Worm (Caenorhabditis elegans): ENCODE results near the gene nhr-102.

The nhr-102 gene

ce11 chrV:15913714-15914113 lies 37.5 kb upstream of the nhr-102 start, which contains the start of gene F35E8.7:
Gene F35E8.7 (plus strand): TSS chrV:15914014.
- TF ChIP-seq eor-1 (tag; optimal IDR thresholded peaks at IDR 0.05): no peak
- TF ChIP-seq lin-15B (tag; optimal IDR thresholded peaks at IDR 0.05): no peak
- no peak for TF ChIP-seq daf-12 (tag; optimal IDR thresholded peaks at IDR 0.05)
- TF ChIP-seq nhr-67 (tag; optimal IDR thresholded peaks at IDR 0.05): no peak
- TF ChIP-seq fkh-10 (GFP tag; optimal IDR thresholded peaks at IDR 0.05): no peak
- no peak for TF ChIP-seq mml-1 (tag; optimal IDR thresholded peaks at IDR 0.05)
- TF ChIP-seq jun-1 (tag; optimal IDR thresholded peaks at IDR 0.05): no peak
- TF ChIP-seq nhr-43 (tag; optimal IDR thresholded peaks at IDR 0.05; ENCODE audit: poor library complexity, severe bottlenecking): no peak
- TF ChIP-seq lsy-12 (tag; optimal IDR thresholded peaks at IDR 0.05): no peak
- no peak for TF ChIP-seq nhr-77 (tag; optimal IDR thresholded peaks at IDR 0.05)
- TF ChIP-seq nhr-237 (tag; optimal IDR thresholded peaks at IDR 0.05): no peak
- no peak for TF ChIP-seq egl-5 (tag; optimal IDR thresholded peaks at IDR 0.05)
- no peak for TF ChIP-seq pha-4 (tag; optimal IDR thresholded peaks at IDR 0.05)
- no peak for TF ChIP-seq ceh-9 (tag; optimal IDR thresholded peaks at IDR 0.05)
- no peak for TF ChIP-seq nhr-25 (tag; optimal IDR thresholded peaks at IDR 0.05)
- TF ChIP-seq mdl-1 (tag; optimal IDR thresholded peaks at IDR 0.05): no peak
- no peak for TF ChIP-seq hmg-11 (tag; optimal IDR thresholded peaks at IDR 0.05)

ce11 chrV:15912677-15913076 lies 36.5 kb upstream of the nhr-102 start:
- TF ChIP-seq nhr-237 (tag; optimal IDR thresholded peaks at IDR 0.05): no peak
- TF ChIP-seq nhr-43 (tag; optimal IDR thresholded peaks at IDR 0.05; ENCODE audit: poor library complexity, severe bottlenecking): no peak
- no peak for TF ChIP-seq ztf-11 (tag; optimal IDR thresholded peaks at IDR 0.05)
- no peak for TF ChIP-seq nhr-76 (tag; optimal IDR thresholded peaks at IDR 0.05)
- no peak for TF ChIP-seq nhr-67 (tag; optimal IDR thresholded peaks at IDR 0.05)
- TF ChIP-seq nhr-25 (tag; optimal IDR thresholded peaks at IDR 0.05): no peak
- TF ChIP-seq unc-62 (GFP tag; optimal IDR thresholded peaks at IDR 0.05): no peak
- TF ChIP-seq fos-1 (tag; optimal IDR thresholded peaks at IDR 0.05): no peak
- no peak for TF ChIP-seq ceh-82 (tag; optimal IDR thresholded peaks at IDR 0.05)
- no peak for TF ChIP-seq mml-1 (tag; optimal IDR thresholded peaks at IDR 0.05)
- TF ChIP-seq daf-12 (tag; optimal IDR thresholded peaks at IDR 0.05): no peak
- no peak for TF ChIP-seq elt-3 (tag; optimal IDR thresholded peaks at IDR 0.05)
- TF ChIP-seq nhr-23 (tag; optimal IDR thresholded peaks at IDR 0.05): no peak
- no peak for TF ChIP-seq lin-15B (tag; optimal IDR thresholded peaks at IDR 0.05)
- TF ChIP-seq fkh-2 (tag; optimal IDR thresholded peaks at IDR 0.05): no peak
- no peak for TF ChIP-seq mdl-1 (tag; optimal IDR thresholded peaks at IDR 0.05)
- no peak for TF ChIP-seq lsy-12 (tag; optimal IDR thresholded peaks at IDR 0.05)

ce11 chrV:15911848-15912247 lies 35.6 kb upstream of the nhr-102 start, which contains the start of gene F35E8.6:
Gene F35E8.6 (plus strand): TSS chrV:15912148.
- TF ChIP-seq ZK546.5 (tag; optimal IDR thresholded peaks at IDR 0.05) (no peak), mml-1 (tag; optimal IDR thresholded peaks at IDR 0.05) (no peak)

ce11 chrV:15905530-15905929 lies 29.3 kb upstream of the nhr-102 start, which contains the start of the genes F35E8.1 and F35E8.2:
Gene F35E8.1 (minus strand): TSS chrV:15905630.
Gene F35E8.2 (plus strand): TSS chrV:15905661.
- peak; percentile 27 for TF ChIP-seq elt-2 (tag; optimal IDR thresholded peaks at IDR 0.05)

ce11 chrV:15900564-15900963 lies 24.4 kb upstream of the nhr-102 start:
- no peak for TF ChIP-seq ZK546.5 (tag; optimal IDR thresholded peaks at IDR 0.05)
- TF ChIP-seq ama-1 (optimal IDR thresholded peaks at IDR 0.05): no peak
- no peak for TF ChIP-seq lsy-12 (tag; optimal IDR thresholded peaks at IDR 0.05)
- TF ChIP-seq fkh-10 (GFP tag; optimal IDR thresholded peaks at IDR 0.05): no peak
- no peak for TF ChIP-seq nhr-67 (tag; optimal IDR thresholded peaks at IDR 0.05)
- no peak for TF ChIP-seq mml-1 (tag; optimal IDR thresholded peaks at IDR 0.05)
- TF ChIP-seq ceh-16 (tag; optimal IDR thresholded peaks at IDR 0.05): no peak
- no peak for TF ChIP-seq R02D3.7 (tag; optimal IDR thresholded peaks at IDR 0.05)
- TF ChIP-seq tbx-2 (tag; optimal IDR thresholded peaks at IDR 0.05): no peak
- no peak for TF ChIP-seq nhr-43 (tag; optimal IDR thresholded peaks at IDR 0.05; ENCODE audit: poor library complexity, severe bottlenecking)
- no peak for TF ChIP-seq fkh-2 (tag; optimal IDR thresholded peaks at IDR 0.05)
- TF ChIP-seq nhr-237 (tag; optimal IDR thresholded peaks at IDR 0.05): no peak

- TF ChIP-seq nhr-237 (tag; optimal IDR thresholded peaks at IDR 0.05): no peak
- no peak for TF ChIP-seq nhr-76 (tag; optimal IDR thresholded peaks at IDR 0.05)
- TF ChIP-seq pha-4 (tag; optimal IDR thresholded peaks at IDR 0.05): no peak
- TF ChIP-seq fkh-2 (tag; optimal IDR thresholded peaks at IDR 0.05): no peak
- TF ChIP-seq nhr-77 (tag; optimal IDR thresholded peaks at IDR 0.05): no peak
- no peak for TF ChIP-seq ceh-82 (tag; optimal IDR thresholded peaks at IDR 0.05)
- TF ChIP-seq ama-1 (optimal IDR thresholded peaks at IDR 0.05): no peak
- TF ChIP-seq R02D3.7 (tag; optimal IDR thresholded peaks at IDR 0.05): no peak
- TF ChIP-seq jun-1 (tag; optimal IDR thresholded peaks at IDR 0.05): no peak
- TF ChIP-seq lin-15B (tag; optimal IDR thresholded peaks at IDR 0.05): no peak
- TF ChIP-seq eor-1 (tag; optimal IDR thresholded peaks at IDR 0.05): no peak
- TF ChIP-seq daf-12 (tag; optimal IDR thresholded peaks at IDR 0.05): no peak
- no peak for TF ChIP-seq ztf-11 (tag; optimal IDR thresholded peaks at IDR 0.05)
- no peak for TF ChIP-seq nfya-1 (tag; optimal IDR thresholded peaks at IDR 0.05; ENCODE audit: insufficient read depth)
- no peak for TF ChIP-seq sea-2 (GFP tag; optimal IDR thresholded peaks at IDR 0.05)
- TF ChIP-seq elt-1 (tag; optimal IDR thresholded peaks at IDR 0.05): no peak
- TF ChIP-seq nhr-28 (tag; optimal IDR thresholded peaks at IDR 0.05): no peak
Observed at ce11 chrV:15899696-15900095, 23.5 kb upstream of the nhr-102 start, which contains the start of gene T06C12.14. Gene T06C12.14 (plus strand): TSS chrV:15899996.

Measured in whole organism, L3 larva.